Fruit fly (Drosophila melanogaster): ENCODE measurements around the gene CG7120.

dm6 chr3L:8363266-8363665, 32.5 kb upstream of the CG7120 start:
- no peak for TF ChIP-seq CTCF (optimal IDR thresholded peaks at IDR 0.05)
- TF ChIP-seq CG8478 (optimal IDR thresholded peaks at IDR 0.05) = no peak

Measured in S2 (cell line).